Fruit fly (Drosophila melanogaster): ENCODE measurements around the gene CG12426.

DNA sequence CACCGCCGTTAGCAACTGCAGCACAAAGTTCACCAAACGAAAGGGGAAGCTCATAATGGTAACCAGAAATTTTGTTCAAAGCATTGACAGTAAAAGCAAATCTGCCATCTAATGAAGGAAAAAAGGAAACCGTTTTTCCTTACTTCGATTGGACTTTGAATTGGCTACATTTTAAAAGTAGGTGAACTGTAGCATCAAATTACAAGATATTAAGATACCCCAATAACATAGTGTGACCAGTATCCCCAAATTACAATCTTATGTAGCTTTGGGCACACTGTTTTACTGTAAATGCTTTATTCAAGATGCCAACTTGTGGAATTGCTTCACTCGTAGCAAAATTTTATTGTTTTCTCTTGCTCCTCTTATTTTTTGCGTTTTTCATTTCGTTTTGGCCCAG is at the start of gene CG12426:
- TF ChIP-seq CTCF (optimal IDR thresholded peaks at IDR 0.05) (no peak), CG8478 (optimal IDR thresholded peaks at IDR 0.05) (no peak)

Measured in S2 (cell line).